Worm (Caenorhabditis elegans) whole organism, L3 larva: ENCODE data around the gene puf-5.
A peak's percentile ranks its signal among the peaks of the same experiment; 100 is the strongest.

Experiments
- R02D3.7 ChIP-seq: fragments of 150-350 bp; optimal IDR thresholded peaks from 2 replicates; lab custom pipeline; 2014; ENCODE audit warnings: missing biosample characterization, missing genetic modification characterization
- ZK546.5 ChIP-seq: sonication (generic microtip); optimal IDR thresholded peaks from 2 replicates; lab custom pipeline; 2017; ENCODE audit warnings: missing biosample characterization, missing genetic modification characterization
- aly-2 ChIP-seq: fragments of 150-350 bp; optimal IDR thresholded peaks from 2 replicates; lab custom pipeline; 2014; ENCODE audit warnings: missing biosample characterization, missing genetic modification characterization
- ceh-16 ChIP-seq: sonication (generic microtip); optimal IDR thresholded peaks from 2 replicates; lab custom pipeline; 2017; ENCODE audit warnings: missing biosample characterization, missing genetic modification characterization
- ceh-28 ChIP-seq: fragments of 150-350 bp; optimal IDR thresholded peaks from 2 replicates; lab custom pipeline; 2014; ENCODE audit warnings: missing biosample characterization, missing genetic modification reagents, missing genetic modification characterization
- ceh-82 ChIP-seq: fragments of 150-350 bp; optimal IDR thresholded peaks from 2 replicates; lab custom pipeline; 2014; ENCODE audit warnings: missing biosample characterization, missing genetic modification characterization
- ceh-9 ChIP-seq: sonication (generic microtip); optimal IDR thresholded peaks from 2 replicates; lab custom pipeline; 2018; ENCODE audit warnings: missing biosample characterization, missing genetic modification characterization
- daf-12 ChIP-seq: fragments of 150-350 bp; optimal IDR thresholded peaks from 2 replicates; lab custom pipeline; 2014; ENCODE audit warnings: missing biosample characterization, missing genetic modification reagents, missing genetic modification characterization
- egl-27 ChIP-seq: sonication (generic microtip); optimal IDR thresholded peaks from 4 replicates; lab custom pipeline; 2017; ENCODE audit warnings: missing biosample characterization, missing genetic modification reagents, missing genetic modification characterization
- egl-5 ChIP-seq: fragments of 150-350 bp; optimal IDR thresholded peaks from 2 replicates; lab custom pipeline; 2017; ENCODE audit warnings: missing biosample characterization, missing genetic modification reagents, missing genetic modification characterization, inconsistent platforms
- elt-1 ChIP-seq: fragments of 150-350 bp; optimal IDR thresholded peaks from 2 replicates; lab custom pipeline; 2014; ENCODE audit warnings: missing biosample characterization, missing genetic modification characterization
- elt-2 ChIP-seq: sonication (generic microtip); optimal IDR thresholded peaks from 2 replicates; lab custom pipeline; 2016; ENCODE audit warnings: missing genetic modification reagents, mild to moderate bottlenecking, missing genetic modification characterization, missing compliant biosample characterization
- elt-3 ChIP-seq, 3 experiments: fragments of 150-350 bp in 1 of 3; sonication (generic microtip) in 2 of 3; optimal IDR thresholded peaks; 2 replicates in 2 of 3; 4 replicates in 1 of 3; lab custom pipeline; 2014 to 2017; ENCODE audit warnings: missing biosample characterization in 3 of 3, missing genetic modification characterization in 3 of 3
- eor-1 ChIP-seq, 2 experiments: fragments of 150-350 bp; optimal IDR thresholded peaks; 2 replicates each; lab custom pipeline; 2014 to 2018; ENCODE audit warnings: missing biosample characterization in 2 of 2, missing genetic modification characterization in 2 of 2
- fkh-10 ChIP-seq: sonication (generic microtip); optimal IDR thresholded peaks from 2 replicates; lab custom pipeline; 2017; ENCODE audit warnings: missing biosample characterization, missing genetic modification reagents, missing genetic modification characterization
- hmg-11 ChIP-seq: sonication (generic microtip); optimal IDR thresholded peaks from 2 replicates; lab custom pipeline; 2016; ENCODE audit warnings: missing genetic modification characterization, missing compliant biosample characterization
- jun-1 ChIP-seq: fragments of 150-350 bp; optimal IDR thresholded peaks from 2 replicates; lab custom pipeline; 2014; ENCODE audit warnings: missing biosample characterization, missing genetic modification reagents, missing genetic modification characterization
- lin-15B ChIP-seq: fragments of 150-350 bp; optimal IDR thresholded peaks from 2 replicates; lab custom pipeline; 2014; ENCODE audit warnings: missing biosample characterization, missing genetic modification characterization
- lin-39 ChIP-seq: fragments of 150-350 bp; optimal IDR thresholded peaks from 2 replicates; lab custom pipeline; 2018; ENCODE audit warnings: missing biosample characterization, missing genetic modification reagents, missing genetic modification characterization
- lsy-12 ChIP-seq: sonication (generic microtip); optimal IDR thresholded peaks from 2 replicates; lab custom pipeline; 2016; ENCODE audit warnings: mild to moderate bottlenecking, missing genetic modification characterization, missing compliant biosample characterization
- mdl-1 ChIP-seq: fragments of 150-350 bp; optimal IDR thresholded peaks from 2 replicates; lab custom pipeline; 2014; ENCODE audit warnings: missing biosample characterization, missing genetic modification characterization
- mml-1 ChIP-seq: fragments of 150-350 bp; sonication (generic microtip); optimal IDR thresholded peaks from 3 replicates; lab custom pipeline; 2014; ENCODE audit warnings: missing biosample characterization, missing genetic modification characterization
- nfya-1 ChIP-seq: sonication (generic microtip); optimal IDR thresholded peaks from 2 replicates; lab custom pipeline; 2017; ENCODE audit warnings: missing genetic modification characterization, mild to moderate bottlenecking, missing compliant biosample characterization, antibody characterized with exemption, moderate library complexity; ENCODE audit not compliant: insufficient read depth
- nhr-11 ChIP-seq: fragments of 150-350 bp; optimal IDR thresholded peaks from 2 replicates; lab custom pipeline; 2014; ENCODE audit warnings: missing biosample characterization, missing genetic modification characterization
- nhr-12 ChIP-seq: fragments of 150-350 bp; optimal IDR thresholded peaks from 2 replicates; lab custom pipeline; 2014; ENCODE audit warnings: missing biosample characterization, missing genetic modification characterization
- nhr-23 ChIP-seq: fragments of 150-350 bp; optimal IDR thresholded peaks from 2 replicates; lab custom pipeline; 2014; ENCODE audit warnings: missing biosample characterization, missing genetic modification reagents, missing genetic modification characterization
- nhr-237 ChIP-seq: fragments of 150-350 bp; optimal IDR thresholded peaks from 2 replicates; lab custom pipeline; 2014; ENCODE audit warnings: missing biosample characterization, missing genetic modification characterization
- nhr-25 ChIP-seq: sonication (generic microtip); optimal IDR thresholded peaks from 2 replicates; lab custom pipeline; 2017; ENCODE audit warnings: missing biosample characterization, missing genetic modification characterization
- nhr-28 ChIP-seq: fragments of 150-350 bp; optimal IDR thresholded peaks from 2 replicates; lab custom pipeline; 2014; ENCODE audit warnings: missing biosample characterization, missing genetic modification characterization
- nhr-67 ChIP-seq: fragments of 150-350 bp; optimal IDR thresholded peaks from 2 replicates; lab custom pipeline; 2014; ENCODE audit warnings: missing biosample characterization, missing genetic modification characterization
- nhr-76 ChIP-seq: fragments of 150-350 bp; sonication (generic microtip); optimal IDR thresholded peaks from 5 replicates; lab custom pipeline; 2014; ENCODE audit warnings: missing biosample characterization, missing genetic modification characterization
- nhr-77 ChIP-seq: fragments of 150-350 bp; optimal IDR thresholded peaks from 2 replicates; lab custom pipeline; 2014; ENCODE audit warnings: missing biosample characterization, missing genetic modification characterization
- pha-4 ChIP-seq: fragments of 150-350 bp; optimal IDR thresholded peaks from 2 replicates; lab custom pipeline; 2014; ENCODE audit warnings: missing biosample characterization, missing genetic modification reagents, missing genetic modification characterization
- pqm-1 ChIP-seq: fragments of 150-350 bp; optimal IDR thresholded peaks from 2 replicates; lab custom pipeline; 2017; ENCODE audit warnings: missing biosample characterization, missing genetic modification characterization, inconsistent platforms
- sea-2 ChIP-seq: fragments of 150-350 bp; sonication (generic microtip); optimal IDR thresholded peaks from 4 replicates; lab custom pipeline; 2014; ENCODE audit warnings: missing biosample characterization, missing genetic modification reagents, missing genetic modification characterization
- skn-1 ChIP-seq: fragments of 150-350 bp; optimal IDR thresholded peaks from 2 replicates; lab custom pipeline; 2014; ENCODE audit warnings: missing biosample characterization, missing genetic modification characterization
- snpc-4 ChIP-seq: fragments of 150-350 bp; optimal IDR thresholded peaks from 2 replicates; lab custom pipeline; 2014; ENCODE audit warnings: missing biosample characterization, missing genetic modification characterization
- unc-39 ChIP-seq: sonication (generic microtip); optimal IDR thresholded peaks from 4 replicates; lab custom pipeline; 2017; ENCODE audit warnings: missing biosample characterization, missing genetic modification characterization
- zag-1 ChIP-seq: fragments of 150-350 bp; optimal IDR thresholded peaks from 2 replicates; lab custom pipeline; 2014; ENCODE audit warnings: missing biosample characterization, missing genetic modification characterization
- ztf-11 ChIP-seq: fragments of 150-350 bp; optimal IDR thresholded peaks from 2 replicates; lab custom pipeline; 2014; ENCODE audit warnings: missing biosample characterization, missing genetic modification characterization
- ztf-4 ChIP-seq: fragments of 150-350 bp; optimal IDR thresholded peaks from 2 replicates; lab custom pipeline; 2014; ENCODE audit warnings: missing biosample characterization, missing genetic modification characterization

Gene puf-5

DNA sequence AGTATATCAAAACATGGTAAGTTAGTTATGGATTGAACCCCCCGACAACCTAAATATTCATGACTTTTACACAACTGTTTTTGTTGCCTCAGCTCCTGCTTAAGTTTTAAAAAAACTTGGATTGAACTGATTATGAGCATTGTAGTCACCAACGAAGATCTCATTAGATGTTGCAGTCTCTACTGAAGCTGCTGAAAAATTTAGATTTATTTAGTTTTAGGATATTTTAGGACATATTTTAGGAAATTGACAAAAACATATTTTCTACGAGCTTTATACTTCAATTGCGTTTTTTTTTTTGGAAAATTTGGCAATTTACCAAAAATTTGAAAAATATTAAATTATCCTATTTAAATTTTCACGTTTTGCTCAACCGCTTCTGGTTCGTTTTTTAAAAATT, 13.3 kb upstream of the puf-5 start, which contains the start of gene F54C9.14:
Gene F54C9.14 (plus strand): TSS at position 301 of the 400 bp plus-strand sequence.
- TF ChIP-seq mml-1 (tag; lab: Kevin White, UChicago) (no peak), nhr-67 (tag; lab: Kevin White, UChicago) (no peak), snpc-4 (tag; lab: Kevin White, UChicago) (no peak), R02D3.7 (tag; lab: Kevin White, UChicago) (no peak), skn-1 (tag; lab: Kevin White, UChicago) (no peak), fkh-10 (GFP tag; lab: Kevin White, UChicago) (no peak), nfya-1 (tag; lab: Kevin White, UChicago) (no peak), hmg-11 (tag; lab: Kevin White, UChicago) (no peak), lsy-12 (tag; lab: Kevin White, UChicago) (no peak), jun-1 (tag; lab: Kevin White, UChicago) (no peak), elt-2 (tag; lab: Kevin White, UChicago) (no peak), lin-39 (tag; lab: Kevin White, UChicago) (no peak), zag-1 (tag; lab: Kevin White, UChicago) (no peak), egl-5 (tag; lab: Kevin White, UChicago) (no peak), elt-3 (tag; optimal IDR thresholded peaks at IDR 0.05; lab: Kevin White, UChicago) (no peak), nhr-25 (no peak), unc-39 (tag; lab: Kevin White, UChicago) (no peak)
- TF ChIP-seq, all 47 proteins: peak for 0

DNA sequence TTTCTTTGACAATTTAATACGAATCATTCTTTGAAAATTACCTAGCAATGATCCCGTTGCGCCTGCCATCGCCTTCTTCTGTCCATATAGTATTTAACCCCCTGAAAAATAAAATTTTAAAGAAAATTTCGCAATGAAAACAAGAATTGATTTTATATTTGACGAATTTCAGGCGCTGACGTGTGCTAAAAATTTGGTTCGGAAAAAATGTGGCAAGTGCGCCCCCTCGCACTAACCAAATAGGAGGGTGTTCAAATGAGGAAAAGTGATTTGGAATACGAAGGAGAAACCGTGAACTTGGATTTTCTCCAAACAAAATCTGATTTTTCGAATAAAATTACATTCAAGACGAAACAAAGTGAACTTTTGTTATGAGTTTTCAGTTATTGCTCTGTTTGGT, 9.3 kb upstream of the puf-5 start, which contains the start of gene stc-1:
Gene stc-1 (minus strand): TSS at position 101 of the 400 bp plus-strand sequence.
- peak; percentile 51 for TF ChIP-seq lin-15B
- peak; percentile 45 for TF ChIP-seq pqm-1 (tag; lab: Kevin White, UChicago)
- TF ChIP-seq elt-2 (tag; lab: Kevin White, UChicago): peak; percentile 25
- no peak for TF ChIP-seq ceh-16
- no peak for TF ChIP-seq ceh-82 (tag; lab: Kevin White, UChicago)
- TF ChIP-seq nfya-1 (tag; lab: Kevin White, UChicago): peak; percentile 55
- TF ChIP-seq nhr-67 (tag; lab: Kevin White, UChicago): no peak
- peak; percentile 1 for TF ChIP-seq ceh-28 (tag; lab: Kevin White, UChicago)
- TF ChIP-seq pha-4: peak; percentile 52
- TF ChIP-seq, all 47 proteins: peak for 6

DNA sequence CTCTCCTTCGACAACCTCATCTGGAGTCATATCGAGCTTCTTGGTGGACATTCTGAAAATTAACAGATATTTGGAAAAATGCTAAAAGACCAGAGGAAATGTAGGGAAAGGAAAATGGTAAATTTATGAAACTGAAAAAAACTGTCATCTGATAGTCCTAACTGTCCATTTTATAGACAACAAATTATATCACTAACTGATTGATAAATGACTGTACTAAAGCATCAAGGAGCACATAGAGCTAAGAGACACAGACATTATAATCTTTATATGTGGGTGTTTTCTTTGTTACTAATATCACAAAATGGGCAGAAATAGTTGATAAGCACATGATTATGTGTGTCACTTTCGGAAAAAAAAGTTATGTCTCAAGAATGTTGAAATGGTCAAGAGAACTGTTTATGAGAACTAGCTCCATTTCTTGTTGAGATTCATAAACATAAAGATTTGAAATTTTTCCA, 8.5 kb upstream of the puf-5 start, which contains the start of gene F54C9.3:
Gene F54C9.3 (minus strand): TSS at position 51 of the 461 bp plus-strand sequence.
- TF ChIP-seq fkh-10 (GFP tag; lab: Kevin White, UChicago) (no peak), pqm-1 (tag; lab: Kevin White, UChicago) (peak; percentile 98), jun-1 (tag; lab: Kevin White, UChicago) (peak; percentile 55), nhr-28 (tag; lab: Kevin White, UChicago) (no peak), lin-15B (no peak), daf-12 (no peak), lin-39 (tag; lab: Kevin White, UChicago) (no peak), egl-27 (tag; lab: Kevin White, UChicago) (no peak), eor-1 (tag; optimal IDR thresholded peaks at IDR 0.05; lab: Kevin White, UChicago) (no peak), elt-2 (tag; lab: Kevin White, UChicago) (peak; percentile 95), R02D3.7 (tag; lab: Kevin White, UChicago) (no peak), nfya-1 (tag; lab: Kevin White, UChicago) (no peak), aly-2 (no peak), nhr-12 (no peak), mdl-1 (tag; lab: Kevin White, UChicago) (no peak), ztf-4 (tag; lab: Kevin White, UChicago) (no peak), nhr-76 (tag; lab: Kevin White, UChicago) (no peak), sea-2 (GFP tag; lab: Kevin White, UChicago) (no peak), nhr-237 (tag; lab: Kevin White, UChicago) (no peak), nhr-25 (no peak), elt-1 (tag; lab: Kevin White, UChicago) (no peak), ZK546.5 (tag; lab: Kevin White, UChicago) (no peak), egl-5 (tag; lab: Kevin White, UChicago) (no peak), nhr-77 (tag; lab: Kevin White, UChicago) (no peak), snpc-4 (tag; lab: Kevin White, UChicago) (no peak), ztf-11 (tag; lab: Kevin White, UChicago) (no peak), nhr-11 (tag; lab: Kevin White, UChicago) (no peak), ceh-9 (tag; lab: Kevin White, UChicago) (no peak), pha-4 (peak; percentile 80), ceh-28 (tag; lab: Kevin White, UChicago) (no peak), nhr-23 (tag; lab: Kevin White, UChicago) (no peak)
- TF ChIP-seq, all 47 proteins: peak for 4
